Worm (Caenorhabditis elegans) whole organism, mixed stage, embryonic: ENCODE measurements around the gene npr-29.

Source experiments
- bed-3 ChIP-seq: fragments of 200-800 bp; sonication (Bioruptor generic); optimal IDR thresholded peaks from 3 replicates; lab custom pipeline; 2018; ENCODE audit warnings: mild to moderate bottlenecking, missing genetic modification characterization, moderate library complexity, missing compliant biosample characterization
- ceh-39 ChIP-seq: fragments of 150-350 bp; optimal IDR thresholded peaks from 2 replicates; lab custom pipeline; 2014; ENCODE audit warnings: missing biosample characterization, missing genetic modification characterization
- ceh-43 ChIP-seq: fragments of 200-800 bp; sonication (Bioruptor generic); optimal IDR thresholded peaks from 2 replicates; lab custom pipeline; 2018; ENCODE audit warnings: mild to moderate bottlenecking, missing genetic modification characterization, moderate library complexity, missing compliant biosample characterization
- ceh-83 ChIP-seq: fragments of 200-800 bp; sonication (Bioruptor generic); optimal IDR thresholded peaks from 2 replicates; lab custom pipeline; 2018; ENCODE audit warnings: mild to moderate bottlenecking, missing genetic modification characterization, missing compliant biosample characterization
- ces-1 ChIP-seq: fragments of 150-350 bp; optimal IDR thresholded peaks from 2 replicates; lab custom pipeline; 2014; ENCODE audit warnings: missing biosample characterization, missing genetic modification reagents, missing genetic modification characterization
- cnd-1 ChIP-seq: fragments of 200-800 bp; sonication (Bioruptor generic); optimal IDR thresholded peaks from 2 replicates; lab custom pipeline; 2018; ENCODE audit warnings: mild to moderate bottlenecking, missing genetic modification characterization, missing compliant biosample characterization
- drap-1 ChIP-seq: fragments of 200-800 bp; sonication (Bioruptor generic); optimal IDR thresholded peaks from 3 replicates; lab custom pipeline; 2018; ENCODE audit warnings: mild to moderate bottlenecking, missing genetic modification characterization, missing compliant biosample characterization
- elt-1 ChIP-seq: sonication (generic microtip); optimal IDR thresholded peaks from 2 replicates; lab custom pipeline; 2017; ENCODE audit warnings: missing genetic modification characterization, mild to moderate bottlenecking, missing compliant biosample characterization, antibody characterized with exemption, moderate library complexity, borderline replicate concordance; ENCODE audit not compliant: insufficient read depth
- elt-3 ChIP-seq: fragments of 150-350 bp; optimal IDR thresholded peaks from 2 replicates; lab custom pipeline; 2014; ENCODE audit warnings: missing biosample characterization, missing genetic modification characterization
- flh-1 ChIP-seq: fragments of 200-800 bp; sonication (Bioruptor generic); optimal IDR thresholded peaks from 2 replicates; lab custom pipeline; 2018; ENCODE audit warnings: mild to moderate bottlenecking, missing genetic modification characterization, moderate library complexity, missing compliant biosample characterization
- ham-2 ChIP-seq: fragments of 200-800 bp; sonication (Bioruptor generic); optimal IDR thresholded peaks from 2 replicates; lab custom pipeline; 2018; ENCODE audit warnings: mild to moderate bottlenecking, missing genetic modification characterization, missing compliant biosample characterization
- hlh-1 ChIP-seq: fragments of 150-350 bp; optimal IDR thresholded peaks from 2 replicates; lab custom pipeline; 2014; ENCODE audit warnings: missing biosample characterization, missing genetic modification reagents, missing genetic modification characterization
- lin-13 ChIP-seq: fragments of 150-350 bp; optimal IDR thresholded peaks from 2 replicates; lab custom pipeline; 2014; ENCODE audit warnings: missing biosample characterization, missing genetic modification characterization
- lin-32 ChIP-seq: fragments of 200-800 bp; sonication (Bioruptor generic); optimal IDR thresholded peaks from 2 replicates; lab custom pipeline; 2018; ENCODE audit warnings: mild to moderate bottlenecking, missing genetic modification characterization, missing compliant biosample characterization
- lsy-2 ChIP-seq: fragments of 150-350 bp; optimal IDR thresholded peaks from 2 replicates; lab custom pipeline; 2014; ENCODE audit warnings: missing biosample characterization, missing genetic modification characterization
- mab-5 ChIP-seq: fragments of 150-350 bp; optimal IDR thresholded peaks from 2 replicates; lab custom pipeline; 2014; ENCODE audit warnings: missing biosample characterization, missing genetic modification characterization
- mep-1 ChIP-seq: fragments of 150-350 bp; optimal IDR thresholded peaks from 2 replicates; lab custom pipeline; 2017; ENCODE audit warnings: missing biosample characterization, missing genetic modification reagents, missing genetic modification characterization, inconsistent platforms
- mls-2 ChIP-seq: sonication (generic microtip); optimal IDR thresholded peaks from 2 replicates; lab custom pipeline; 2016; ENCODE audit warnings: mild to moderate bottlenecking, missing genetic modification characterization, moderate library complexity, missing compliant biosample characterization
- nhr-12 ChIP-seq: fragments of 150-350 bp; optimal IDR thresholded peaks from 2 replicates; lab custom pipeline; 2014; ENCODE audit warnings: missing biosample characterization, missing genetic modification characterization
- nhr-2 ChIP-seq: fragments of 150-350 bp; optimal IDR thresholded peaks from 2 replicates; lab custom pipeline; 2014; ENCODE audit warnings: missing biosample characterization, missing genetic modification characterization
- nhr-237 ChIP-seq: fragments of 150-350 bp; optimal IDR thresholded peaks from 2 replicates; lab custom pipeline; 2014; ENCODE audit warnings: missing biosample characterization, missing genetic modification characterization
- nhr-28 ChIP-seq: fragments of 150-350 bp; optimal IDR thresholded peaks from 2 replicates; lab custom pipeline; 2014; ENCODE audit warnings: missing biosample characterization, missing genetic modification characterization
- nhr-76 ChIP-seq: sonication (generic microtip); optimal IDR thresholded peaks from 2 replicates; lab custom pipeline; 2017; ENCODE audit warnings: missing biosample characterization, missing genetic modification characterization
- pha-4 ChIP-seq: fragments of 150-350 bp; optimal IDR thresholded peaks from 2 replicates; lab custom pipeline; 2018; ENCODE audit warnings: missing biosample characterization, missing genetic modification reagents, missing genetic modification characterization
- snpc-4 ChIP-seq: fragments of 150-350 bp; optimal IDR thresholded peaks from 2 replicates; lab custom pipeline; 2014; ENCODE audit warnings: missing biosample characterization, missing genetic modification characterization
- sptf-1 ChIP-seq: sonication (generic microtip); optimal IDR thresholded peaks from 2 replicates; lab custom pipeline; 2017; ENCODE audit warnings: mild to moderate bottlenecking, missing genetic modification characterization, moderate library complexity, missing compliant biosample characterization
- tbx-8 ChIP-seq: fragments of 200-800 bp; sonication (Bioruptor generic); optimal IDR thresholded peaks from 2 replicates; lab custom pipeline; 2018; ENCODE audit warnings: mild to moderate bottlenecking, missing genetic modification characterization, moderate library complexity, missing compliant biosample characterization
- unc-120 ChIP-seq: sonication (generic microtip); optimal IDR thresholded peaks from 2 replicates; lab custom pipeline; 2017; ENCODE audit warnings: missing genetic modification characterization, missing compliant biosample characterization; ENCODE audit not compliant: poor library complexity, severe bottlenecking
- unc-62 ChIP-seq: fragments of 150-350 bp; optimal IDR thresholded peaks from 2 replicates; lab custom pipeline; 2014; ENCODE audit warnings: missing biosample characterization, missing genetic modification reagents, missing genetic modification characterization
- zip-8 ChIP-seq: fragments of 150-350 bp; optimal IDR thresholded peaks from 2 replicates; lab custom pipeline; 2014; ENCODE audit warnings: missing biosample characterization, missing genetic modification characterization
- ztf-11 ChIP-seq: fragments of 150-350 bp; optimal IDR thresholded peaks from 2 replicates; lab custom pipeline; 2014; ENCODE audit warnings: missing biosample characterization, missing genetic modification characterization

npr-29 gene

ce11 chrIII:9231173-9231572 lies 15.9 kb upstream of the npr-29 start, which contains the start of gene T23G5.3:
T23G5.3 (minus strand) TSS chrIII:9231273.
- TF ChIP-seq nhr-2 (no peak), ceh-83 (no peak), snpc-4 (tag; lab: Kevin White, UChicago) (no peak), bed-3 (GFP tag; lab: Kevin White, UChicago) (no peak), ztf-11 (tag; lab: Kevin White, UChicago) (no peak), cnd-1 (tag; lab: Kevin White, UChicago) (no peak), nhr-12 (no peak)
- TF ChIP-seq, all 35 proteins: peak for 0

- TF ChIP-seq nhr-76 (no peak), snpc-4 (tag; lab: Kevin White, UChicago) (no peak), elt-1 (tag; lab: Kevin White, UChicago) (no peak), flh-1 (GFP tag; lab: Kevin White, UChicago) (no peak), ceh-83 (no peak), mab-5 (tag; lab: Kevin White, UChicago) (no peak), ceh-39 (tag; lab: Kevin White, UChicago) (no peak), pha-4 (tag; lab: Kevin White, UChicago) (no peak), zip-8 (tag; lab: Kevin White, UChicago) (no peak), elt-3 (tag; lab: Kevin White, UChicago) (no peak), nhr-2 (no peak), lsy-2 (tag; lab: Kevin White, UChicago) (no peak), sptf-1 (tag; lab: Kevin White, UChicago) (no peak), ceh-43 (GFP tag; lab: Kevin White, UChicago) (no peak), unc-120 (tag; lab: Kevin White, UChicago) (no peak), nhr-237 (no peak), tbx-8 (no peak)
Observed at ce11 chrIII:9228722-9229121, 13.5 kb upstream of the npr-29 start, which contains the start of gene rnr-1. rnr-1 (minus strand) TSS chrIII:9228798.

- TF ChIP-seq lin-13 (tag; lab: Kevin White, UChicago) (peak; percentile 10), hlh-1 (tag; lab: Kevin White, UChicago) (no peak), drap-1 (GFP tag; lab: Kevin White, UChicago) (no peak), cnd-1 (tag; lab: Kevin White, UChicago) (no peak), sptf-1 (tag; lab: Kevin White, UChicago) (no peak), mep-1 (tag; lab: Kevin White, UChicago) (peak; percentile 24), unc-120 (tag; lab: Kevin White, UChicago) (no peak), elt-3 (tag; lab: Kevin White, UChicago) (no peak)
Observed at ce11 chrIII:9228190-9228589, 12.9 kb upstream of the npr-29 start.

- TF ChIP-seq ceh-83, result peak; percentile 68
- TF ChIP-seq nhr-76, result no peak
- no peak for TF ChIP-seq cnd-1 (tag; lab: Kevin White, UChicago)
- TF ChIP-seq mep-1 (tag; lab: Kevin White, UChicago), result no peak
- TF ChIP-seq zip-8 (tag; lab: Kevin White, UChicago), result no peak
- TF ChIP-seq ces-1 (GFP tag; lab: Kevin White, UChicago), result no peak
Observed at ce11 chrIII:9224986-9225385, 9.7 kb upstream of the npr-29 start.

- TF ChIP-seq bed-3 (GFP tag; lab: Kevin White, UChicago), result no peak
- TF ChIP-seq snpc-4 (tag; lab: Kevin White, UChicago), result no peak
- no peak for TF ChIP-seq mab-5 (tag; lab: Kevin White, UChicago)
- TF ChIP-seq unc-120 (tag; lab: Kevin White, UChicago), result no peak
- TF ChIP-seq ham-2, result no peak
- no peak for TF ChIP-seq sptf-1 (tag; lab: Kevin White, UChicago)
- TF ChIP-seq nhr-76, result no peak
- TF ChIP-seq nhr-28 (tag; lab: Kevin White, UChicago), result no peak
- no peak for TF ChIP-seq nhr-2
- TF ChIP-seq lin-13 (tag; lab: Kevin White, UChicago), result no peak
- no peak for TF ChIP-seq mep-1 (tag; lab: Kevin White, UChicago)
- TF ChIP-seq ceh-39 (tag; lab: Kevin White, UChicago), result no peak
- no peak for TF ChIP-seq elt-3 (tag; lab: Kevin White, UChicago)
Observed at ce11 chrIII:9206185-9206584, 9.1 kb downstream of the npr-29 start, which contains the start of gene ZC84.1. ZC84.1 (minus strand) TSS chrIII:9206285.

ce11 chrIII:9201977-9202376 lies 13.3 kb downstream of the npr-29 start:
- TF ChIP-seq nhr-28 (tag; lab: Kevin White, UChicago) (no peak), snpc-4 (tag; lab: Kevin White, UChicago) (no peak), tbx-8 (no peak), ces-1 (GFP tag; lab: Kevin White, UChicago) (no peak), nhr-2 (no peak), unc-62 (GFP tag; lab: Kevin White, UChicago) (no peak), lin-32 (no peak), ceh-39 (tag; lab: Kevin White, UChicago) (no peak), ham-2 (no peak), cnd-1 (tag; lab: Kevin White, UChicago) (no peak), drap-1 (GFP tag; lab: Kevin White, UChicago) (no peak), mls-2 (tag; lab: Kevin White, UChicago) (no peak), elt-1 (tag; lab: Kevin White, UChicago) (no peak), zip-8 (tag; lab: Kevin White, UChicago) (no peak)
